Fruit fly (Drosophila melanogaster): Measurements from ENCODE around the gene rump.
A peak's percentile ranks its signal among the peaks of the same experiment; 100 is the strongest.

rump gene

DNA sequence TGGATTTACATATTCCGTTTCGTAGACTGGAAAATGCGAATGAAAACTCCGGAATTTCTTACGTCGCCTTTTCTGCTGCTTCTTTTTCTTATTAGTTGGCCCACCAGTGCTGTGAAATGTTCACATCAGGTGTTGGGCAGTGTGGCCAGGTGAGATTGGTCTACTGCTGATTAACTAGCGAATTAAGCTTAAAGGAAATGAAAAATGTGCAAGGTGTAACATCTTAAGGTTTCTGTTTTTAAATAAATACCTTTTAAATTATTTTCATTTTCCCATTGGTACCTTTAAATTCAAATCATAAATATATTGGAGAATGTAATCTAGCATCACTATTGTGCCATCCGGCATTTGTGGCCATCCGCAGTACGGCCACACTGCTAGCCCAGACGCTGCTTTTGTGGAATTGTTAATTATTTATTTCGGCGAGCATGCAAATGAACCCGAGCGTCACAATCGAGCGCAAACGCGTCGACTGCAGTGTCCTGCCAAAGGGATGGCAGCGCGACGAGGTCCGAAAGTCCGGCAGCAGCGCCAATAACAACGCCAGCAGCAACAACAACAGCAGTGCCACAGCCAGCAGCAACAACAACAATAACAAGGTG, 49.4 kb upstream of the rump start, which contains the start of the genes AP-1mu and MBD-like (continued):
- TF ChIP-seq ash1 (GFP tag; optimal IDR thresholded peaks at IDR 0.05) (no peak), sima (GFP tag; optimal IDR thresholded peaks at IDR 0.05) (no peak), Ets97D (GFP tag; optimal IDR thresholded peaks at IDR 0.05) (peak; percentile 61), CG15073 (GFP tag; optimal IDR thresholded peaks at IDR 0.05) (no peak), CG7928 (GFP tag; optimal IDR thresholded peaks at IDR 0.05) (peak; percentile 6), ac (GFP tag; optimal IDR thresholded peaks at IDR 0.05) (no peak), CG34422 (GFP tag; IDR thresholded peaks at IDR 0.05) (peak; percentile 59; the same call in 1 of the 3 replicates), pum (GFP tag; optimal IDR thresholded peaks at IDR 0.05) (peak; percentile 57), CG10431 (GFP tag; optimal IDR thresholded peaks at IDR 0.05) (peak; percentile 3), stc (GFP tag; IDR thresholded peaks at IDR 0.05) (no peak), HLHmδ (GFP tag; optimal IDR thresholded peaks at IDR 0.05) (no peak), trh (GFP tag; optimal IDR thresholded peaks at IDR 0.05) (no peak), nerfin-2 (GFP tag; IDR thresholded peaks at IDR 0.05; ENCODE audit: partially characterized antibody) (no peak), run (tag; optimal IDR thresholded peaks at IDR 0.05) (no peak), CG12942 (GFP tag; optimal IDR thresholded peaks at IDR 0.05) (peak; percentile 61), crc (GFP tag; optimal IDR thresholded peaks at IDR 0.05) (peak; percentile 30), CG4707 (GFP tag; optimal IDR thresholded peaks at IDR 0.05) (no peak), yki (optimal IDR thresholded peaks at IDR 0.05) (no peak), Ptx1 (GFP tag; IDR thresholded peaks at IDR 0.05) (peak; percentile 83), NC2β (GFP tag; optimal IDR thresholded peaks at IDR 0.05) (peak; percentile 76), CG7372 (GFP tag; IDR thresholded peaks at IDR 0.05) (peak; percentile 60), CG32772 (GFP tag; IDR thresholded peaks at IDR 0.05) (peak; percentile 64), CG6689 (GFP tag; IDR thresholded peaks at IDR 0.05) (peak; percentile 68), ssp (GFP tag; IDR thresholded peaks at IDR 0.05) (peak; percentile 35; the same call in 1 of the 2 replicates), Doc2 (GFP tag; IDR thresholded peaks at IDR 0.05) (no peak), Dp (GFP tag; optimal IDR thresholded peaks at IDR 0.05) (peak; percentile 28), CG33557 (GFP tag; optimal IDR thresholded peaks at IDR 0.05) (peak; percentile 53), CG10543 (GFP tag; optimal IDR thresholded peaks at IDR 0.05) (peak; percentile 64), Ravus (GFP tag; IDR thresholded peaks at IDR 0.05) (no peak), tin (GFP tag; optimal IDR thresholded peaks at IDR 0.05) (peak; percentile 63), CG5953 (GFP tag; IDR thresholded peaks at IDR 0.05) (no peak), Awh (GFP tag; IDR thresholded peaks at IDR 0.05) (no peak), sd (tag; optimal IDR thresholded peaks at IDR 0.05) (peak; percentile 80), Eip74EF (GFP tag; optimal IDR thresholded peaks at IDR 0.05) (no peak), CG11695 (GFP tag; IDR thresholded peaks at IDR 0.05) (no peak), CG18619 (GFP tag; optimal IDR thresholded peaks at IDR 0.05) (peak; percentile 66), seq (GFP tag; IDR thresholded peaks at IDR 0.05) (no peak), bsh (GFP tag; optimal IDR thresholded peaks at IDR 0.05) (peak in 1 of 2 experiments; percentile 50), vfl (GFP tag; optimal IDR thresholded peaks at IDR 0.05) (peak; percentile 22), tio (GFP tag; optimal IDR thresholded peaks at IDR 0.05) (no peak), odd (GFP tag; optimal IDR thresholded peaks at IDR 0.05) (no peak), Sin3A (optimal IDR thresholded peaks at IDR 0.05) (peak; percentile 94), Sox100B (GFP tag; optimal IDR thresholded peaks at IDR 0.05) (no peak), chn (GFP tag; optimal IDR thresholded peaks at IDR 0.05) (peak; percentile 77), Hr3 (GFP tag; optimal IDR thresholded peaks at IDR 0.05) (peak; percentile 66), hbn (GFP tag; IDR thresholded peaks at IDR 0.05; ENCODE audit: partially characterized antibody) (peak; percentile 49), sr (GFP tag; IDR thresholded peaks at IDR 0.05) (no peak), CG2889 (GFP tag; IDR thresholded peaks at IDR 0.05) (0 out of 3 replicates have a peak, but pooled peaks have one; percentile 52), cwo (GFP tag; optimal IDR thresholded peaks at IDR 0.05) (no peak), rib (GFP tag; IDR thresholded peaks at IDR 0.05) (peak; percentile 45; the same call in 1 of the 2 replicates), scrt (GFP tag; optimal IDR thresholded peaks at IDR 0.05) (no peak)
